Worm (Caenorhabditis elegans): ENCODE measurements around the gene idpc-3.

- TF ChIP-seq ref-1 (GFP tag; conservative IDR thresholded peaks at IDR 0.05) (no peak), flt-1 (GFP tag; IDR thresholded peaks at IDR 0.05) (no peak), med-1 (GFP tag; optimal IDR thresholded peaks at IDR 0.05; ENCODE audit: insufficient read depth) (no peak)
Measured at ce11 chrV:9622834-9623233, 6.2 kb downstream of the idpc-3 start, which contains the start of gene idpc-5.

Measured in whole organism, midembryonic.